Worm (Caenorhabditis elegans) whole organism, early embryonic: ENCODE results near the gene T24E12.13.

ENCODE experiments used
- B0310.2 ChIP-seq: sonication (generic microtip); optimal IDR thresholded peaks from 2 replicates; lab custom pipeline; 2016; ENCODE audit warnings: mild to moderate bottlenecking, missing genetic modification characterization, missing compliant biosample characterization
- F13C5.2 ChIP-seq: sonication (generic microtip); optimal IDR thresholded peaks from 2 replicates; lab custom pipeline; 2017; ENCODE audit warnings: mild to moderate bottlenecking, missing genetic modification characterization, inconsistent platforms, missing compliant biosample characterization
- aly-1 ChIP-seq: sonication (generic microtip); optimal IDR thresholded peaks from 2 replicates; lab custom pipeline; 2016; ENCODE audit warnings: missing genetic modification characterization, missing compliant biosample characterization
- ama-1 ChIP-seq: fragments of 150-350 bp; optimal IDR thresholded peaks from 2 replicates; lab custom pipeline; 2014
- ceh-13 ChIP-seq: fragments of 200-800 bp; sonication (Bioruptor generic); optimal IDR thresholded peaks from 2 replicates; lab custom pipeline; 2018; ENCODE audit warnings: mild to moderate bottlenecking, missing genetic modification characterization, missing compliant biosample characterization
- ceh-36 ChIP-seq: sonication (generic microtip); optimal IDR thresholded peaks from 2 replicates; lab custom pipeline; 2016; ENCODE audit warnings: missing genetic modification characterization, inconsistent platforms, missing compliant biosample characterization
- ets-7 ChIP-seq: sonication (generic microtip); optimal IDR thresholded peaks from 2 replicates; lab custom pipeline; 2016; ENCODE audit warnings: missing genotype, missing genetic modification characterization, missing compliant biosample characterization
- flt-1 ChIP-seq: fragments of 200-800 bp; sonication (Bioruptor generic); IDR thresholded peaks from 2 replicates; pipeline ENCODE4 v1.3.6; 2022; ENCODE audit warnings: missing genetic modification characterization, missing compliant biosample characterization
- hmbx-1 ChIP-seq: sonication (generic microtip); optimal IDR thresholded peaks from 2 replicates; lab custom pipeline; 2016; ENCODE audit warnings: mild to moderate bottlenecking, missing genetic modification characterization, missing compliant biosample characterization
- hmg-4 ChIP-seq: fragments of 200-800 bp; sonication (Bioruptor generic); optimal IDR thresholded peaks from 2 replicates; lab custom pipeline; 2018; ENCODE audit warnings: mild to moderate bottlenecking, missing genetic modification characterization, missing compliant biosample characterization
- hnd-1 ChIP-seq: sonication (generic microtip); optimal IDR thresholded peaks from 2 replicates; lab custom pipeline; 2016; ENCODE audit warnings: missing genetic modification characterization, missing compliant biosample characterization
- pes-1 ChIP-seq: fragments of 200-800 bp; sonication (Bioruptor generic); IDR thresholded peaks from 2 replicates; pipeline ENCODE4 v1.3.6; 2022; ENCODE audit warnings: missing genetic modification reagents, missing genetic modification characterization, missing compliant biosample characterization
- scrt-1 ChIP-seq: fragments of 200-800 bp; sonication (Bioruptor generic); IDR thresholded peaks from 2 replicates; pipeline ENCODE4 v1.3.6; 2022; ENCODE audit warnings: missing genetic modification characterization, missing compliant biosample characterization
- sea-1 ChIP-seq: fragments of 200-800 bp; sonication (Bioruptor generic); conservative IDR thresholded peaks from 2 replicates; pipeline ENCODE4 v1.3.6; 2022; ENCODE audit warnings: missing genetic modification characterization, missing compliant biosample characterization
- tbx-11 ChIP-seq: fragments of 200-800 bp; sonication (Bioruptor generic); IDR thresholded peaks from 2 replicates; pipeline ENCODE4 v1.3.6; 2022; ENCODE audit warnings: missing genetic modification characterization, missing compliant biosample characterization
- tbx-37 ChIP-seq: fragments of 200-800 bp; sonication (Bioruptor generic); conservative IDR thresholded peaks from 2 replicates; pipeline ENCODE4 v1.3.6; 2022; ENCODE audit warnings: missing genetic modification reagents, missing genetic modification characterization, missing compliant biosample characterization
- tra-4 ChIP-seq: sonication (generic microtip); optimal IDR thresholded peaks from 2 replicates; lab custom pipeline; 2017; ENCODE audit warnings: missing genetic modification characterization, missing compliant biosample characterization

The T24E12.13 gene

ce11 chrII:3773130-3773529 lies 14.1 kb upstream of the T24E12.13 start, which contains the start of gene T24E12.10:
TSS of gene T24E12.10 (minus strand) at chrII:3773230.
- TF ChIP-seq hnd-1 (tag; lab: Kevin White, UChicago), result no peak
- no peak for TF ChIP-seq hmbx-1
- no peak for TF ChIP-seq tra-4
- no peak for TF ChIP-seq tbx-11 (GFP tag; lab: Robert Waterston, UW)
- no peak for TF ChIP-seq ceh-13 (GFP tag; lab: Kevin White, UChicago)

DNA sequence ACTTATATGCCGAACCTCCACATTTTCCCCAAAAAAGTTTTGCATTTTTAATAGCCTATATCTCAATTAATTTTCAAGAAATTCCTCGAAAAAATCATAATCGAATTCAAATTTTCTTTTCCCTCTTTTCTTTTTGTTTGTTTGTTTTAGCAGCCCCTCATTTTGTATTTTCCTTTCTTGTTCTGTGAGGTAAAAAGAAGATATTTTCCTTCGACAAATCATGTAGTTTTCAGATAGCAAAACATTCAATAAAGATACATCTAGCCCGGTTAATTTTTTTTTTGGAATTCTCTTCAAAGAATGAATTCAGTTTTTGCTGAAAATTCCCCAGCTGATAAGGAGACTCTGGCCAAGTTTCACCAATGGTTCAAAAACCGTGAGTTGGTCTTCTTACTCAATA lies 11.5 kb upstream of the T24E12.13 start, which contains the start of gene T24E12.3:
T24E12.3 (plus strand) TSS at position 301 of the 400 bp plus-strand sequence.
- TF ChIP-seq F13C5.2 (no peak), ets-7 (tag; lab: Kevin White, UChicago) (no peak), ceh-13 (GFP tag; lab: Kevin White, UChicago) (no peak), ceh-36 (no peak)

DNA sequence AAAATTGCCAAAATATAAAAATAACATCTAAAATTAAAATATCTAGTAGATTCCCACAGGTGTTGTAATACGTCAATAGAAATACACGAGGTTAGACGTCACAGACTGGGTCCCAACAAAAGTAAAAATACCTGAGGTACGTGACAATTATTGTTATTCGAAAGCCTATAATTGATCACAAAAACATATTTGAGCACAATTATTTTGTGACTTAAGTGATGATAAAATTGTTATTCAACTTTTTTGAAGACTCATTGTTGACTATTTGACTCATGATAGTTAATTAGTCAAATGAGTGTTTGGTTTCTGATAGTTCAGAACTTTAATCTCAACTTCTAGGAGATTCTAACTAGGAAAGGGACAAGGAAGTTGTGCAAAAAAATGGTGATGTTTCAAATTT lies 9.4 kb upstream of the T24E12.13 start:
- no peak for TF ChIP-seq tbx-37 (GFP tag; lab: Robert Waterston, UW)
- no peak for TF ChIP-seq F13C5.2
- TF ChIP-seq tra-4, result no peak
- TF ChIP-seq pes-1 (GFP tag; lab: Robert Waterston, UW), result no peak
- no peak for TF ChIP-seq ceh-13 (GFP tag; lab: Kevin White, UChicago)
- no peak for TF ChIP-seq scrt-1 (GFP tag; lab: Robert Waterston, UW)
- no peak for TF ChIP-seq B0310.2 (tag; lab: Kevin White, UChicago)
- TF ChIP-seq tbx-11 (GFP tag; lab: Robert Waterston, UW), result no peak
- no peak for TF ChIP-seq ama-1 (lab: Kevin White, UChicago)
- no peak for TF ChIP-seq sea-1 (GFP tag; lab: Robert Waterston, UW)
- TF ChIP-seq aly-1, result no peak

DNA sequence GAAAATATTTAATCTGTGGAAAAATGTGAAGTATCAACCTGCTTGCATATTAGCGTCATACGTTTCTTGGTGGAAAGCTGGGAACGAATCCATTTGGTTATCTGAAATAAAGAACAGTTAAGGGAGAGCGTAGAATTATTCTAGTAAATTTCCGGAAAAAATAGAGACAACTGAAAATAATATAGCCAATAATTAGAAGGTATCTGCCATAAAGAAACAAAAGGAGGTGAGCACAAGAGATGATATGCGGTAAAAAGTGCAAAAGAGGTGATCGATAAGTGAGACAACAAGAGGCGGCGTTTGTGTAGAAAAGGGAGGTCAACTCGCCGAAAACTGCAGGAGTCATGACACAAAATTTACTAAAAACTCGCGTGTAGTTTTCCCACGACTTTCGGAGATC lies 7.8 kb upstream of the T24E12.13 start, which contains the start of gene T24E12.11:
T24E12.11 (minus strand) TSS at position 101 of the 400 bp plus-strand sequence.
- TF ChIP-seq ceh-36 (no peak), F13C5.2 (no peak), hnd-1 (tag; lab: Kevin White, UChicago) (no peak), scrt-1 (GFP tag; lab: Robert Waterston, UW) (no peak), ets-7 (tag; lab: Kevin White, UChicago) (no peak), flt-1 (no peak), tbx-11 (GFP tag; lab: Robert Waterston, UW) (no peak), tbx-37 (GFP tag; lab: Robert Waterston, UW) (no peak), tra-4 (no peak), hmbx-1 (no peak), ceh-13 (GFP tag; lab: Kevin White, UChicago) (no peak), hmg-4 (GFP tag; lab: Kevin White, UChicago) (no peak), B0310.2 (tag; lab: Kevin White, UChicago) (no peak)

ce11 chrII:3781238-3781637 lies 6.0 kb upstream of the T24E12.13 start:
- no peak for TF ChIP-seq ama-1 (lab: Kevin White, UChicago)
- no peak for TF ChIP-seq hnd-1 (tag; lab: Kevin White, UChicago)
- no peak for TF ChIP-seq pes-1 (GFP tag; lab: Robert Waterston, UW)
- no peak for TF ChIP-seq hmbx-1
- TF ChIP-seq F13C5.2, result no peak
- no peak for TF ChIP-seq sea-1 (GFP tag; lab: Robert Waterston, UW)
- no peak for TF ChIP-seq flt-1
- no peak for TF ChIP-seq B0310.2 (tag; lab: Kevin White, UChicago)
- TF ChIP-seq tbx-11 (GFP tag; lab: Robert Waterston, UW), result no peak
- TF ChIP-seq scrt-1 (GFP tag; lab: Robert Waterston, UW), result no peak

- TF ChIP-seq hmbx-1, result no peak
- no peak for TF ChIP-seq B0310.2 (tag; lab: Kevin White, UChicago)
- TF ChIP-seq scrt-1 (GFP tag; lab: Robert Waterston, UW), result no peak
- no peak for TF ChIP-seq aly-1
- no peak for TF ChIP-seq hmg-4 (GFP tag; lab: Kevin White, UChicago)
- no peak for TF ChIP-seq tbx-11 (GFP tag; lab: Robert Waterston, UW)
- TF ChIP-seq ets-7 (tag; lab: Kevin White, UChicago), result no peak
- no peak for TF ChIP-seq ceh-36
- TF ChIP-seq hnd-1 (tag; lab: Kevin White, UChicago), result no peak
- no peak for TF ChIP-seq ama-1 (lab: Kevin White, UChicago)
- no peak for TF ChIP-seq tra-4
- no peak for TF ChIP-seq tbx-37 (GFP tag; lab: Robert Waterston, UW)
Observed at ce11 chrII:3782309-3783000, 4.8 kb upstream of the T24E12.13 start, which contains the start of gene T24E12.2. TSS of gene T24E12.2 (plus strand) at chrII:3782950.

ce11 chrII:3785257-3785656 lies 2.0 kb upstream of the T24E12.13 start, which contains the start of gene T24E12.1:
TSS of gene T24E12.1 (plus strand) at chrII:3785557.
- TF ChIP-seq ets-7 (tag; lab: Kevin White, UChicago) (no peak), tbx-37 (GFP tag; lab: Robert Waterston, UW) (no peak), scrt-1 (GFP tag; lab: Robert Waterston, UW) (no peak), hnd-1 (tag; lab: Kevin White, UChicago) (no peak), tra-4 (no peak), flt-1 (no peak), hmbx-1 (no peak), sea-1 (GFP tag; lab: Robert Waterston, UW) (no peak), ama-1 (lab: Kevin White, UChicago) (no peak), B0310.2 (tag; lab: Kevin White, UChicago) (no peak), F13C5.2 (no peak), ceh-13 (GFP tag; lab: Kevin White, UChicago) (no peak), tbx-11 (GFP tag; lab: Robert Waterston, UW) (no peak), hmg-4 (GFP tag; lab: Kevin White, UChicago) (no peak), aly-1 (no peak), ceh-36 (no peak), pes-1 (GFP tag; lab: Robert Waterston, UW) (no peak)
